Worm (Caenorhabditis elegans): ENCODE results near the gene srw-117.

srw-117 gene

ce11 chrV:2996105-2996504, 12.9 kb upstream of the srw-117 start, which contains the start of gene srw-120:
srw-120 (minus strand) TSS chrV:2996205.
- TF ChIP-seq zip-2 (tag; optimal IDR thresholded peaks at IDR 0.05) (no peak), dpl-1 (GFP tag; optimal IDR thresholded peaks at IDR 0.05) (no peak), mdt-29 (GFP tag; IDR thresholded peaks at IDR 0.05) (no peak), lim-7 (GFP tag; IDR thresholded peaks at IDR 0.05) (no peak), lin-29 (GFP tag; IDR thresholded peaks at IDR 0.05) (no peak), lin-1 (GFP tag; IDR thresholded peaks at IDR 0.05) (no peak), egl-27 (tag; optimal IDR thresholded peaks at IDR 0.05) (no peak), nhr-28 (tag; optimal IDR thresholded peaks at IDR 0.05) (no peak)

- TF ChIP-seq hlh-11 (tag; optimal IDR thresholded peaks at IDR 0.05) (no peak), lsy-2 (tag; optimal IDR thresholded peaks at IDR 0.05) (no peak), nhr-28 (tag; optimal IDR thresholded peaks at IDR 0.05) (no peak), lim-7 (GFP tag; IDR thresholded peaks at IDR 0.05) (no peak), F44E2.7 (GFP tag; IDR thresholded peaks at IDR 0.05) (no peak), zfp-3 (GFP tag; conservative IDR thresholded peaks at IDR 0.05) (no peak), aly-2 (tag; optimal IDR thresholded peaks at IDR 0.05) (no peak), ztf-7 (tag; optimal IDR thresholded peaks at IDR 0.05) (no peak)
Observed at ce11 chrV:2993816-2994215, 10.6 kb upstream of the srw-117 start, which contains the start of gene srw-115. srw-115 (minus strand) TSS chrV:2993916.

- TF ChIP-seq unc-62 (GFP tag; optimal IDR thresholded peaks at IDR 0.05 in 1 of 2) (peak in 1 of 2 experiments; percentile 97), unc-62 (tag; optimal IDR thresholded peaks at IDR 0.05) (no peak), hif-1 (tag; optimal IDR thresholded peaks at IDR 0.05) (no peak), zfp-2 (tag; optimal IDR thresholded peaks at IDR 0.05) (no peak), unc-130 (GFP tag; optimal IDR thresholded peaks at IDR 0.05) (no peak), Y5F2A.4 (GFP tag; optimal IDR thresholded peaks at IDR 0.05) (no peak), mxl-3 (GFP tag; optimal IDR thresholded peaks at IDR 0.05) (no peak), hlh-11 (tag; optimal IDR thresholded peaks at IDR 0.05) (no peak)
Observed at ce11 chrV:2992060-2992459, 8.8 kb upstream of the srw-117 start.

DNA sequence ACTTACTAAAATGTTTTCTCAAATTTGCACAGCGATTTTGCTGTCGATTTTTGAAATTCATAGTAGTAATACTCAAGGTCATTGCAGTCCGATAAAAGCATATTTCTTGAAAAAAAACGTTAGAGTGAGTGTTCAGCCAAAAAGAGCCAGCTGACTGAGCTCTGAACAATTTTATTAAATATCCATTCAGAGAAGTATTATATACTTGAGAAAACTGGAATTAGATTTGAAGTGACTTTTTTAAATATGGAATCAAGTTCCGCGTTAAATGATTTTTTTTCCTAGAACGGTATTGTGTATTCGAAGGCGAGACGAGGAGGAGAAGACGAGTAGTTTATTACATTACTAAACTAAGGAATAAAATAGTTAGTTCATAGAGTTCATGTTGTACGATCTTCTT, 8.2 kb upstream of the srw-117 start, which contains the start of gene srw-121:
Gene srw-121, minus strand, starts transcription at position 101 of the 400 bp plus-strand sequence.
- TF ChIP-seq dmd-9 (GFP tag; IDR thresholded peaks at IDR 0.05) (no peak), ztf-7 (tag; optimal IDR thresholded peaks at IDR 0.05) (no peak), F49E8.2 (tag; optimal IDR thresholded peaks at IDR 0.05; ENCODE audit: borderline replicate concordance) (no peak), nhr-77 (tag; optimal IDR thresholded peaks at IDR 0.05) (no peak), dmd-6 (GFP tag; IDR thresholded peaks at IDR 0.05) (no peak), ctbp-1 (GFP tag; IDR thresholded peaks at IDR 0.05) (no peak), F26F4.8 (GFP tag; conservative IDR thresholded peaks at IDR 0.05) (no peak), unc-39 (tag; optimal IDR thresholded peaks at IDR 0.05) (no peak), arid-1 (GFP tag; conservative IDR thresholded peaks at IDR 0.05) (no peak), ceh-44 (GFP tag; IDR thresholded peaks at IDR 0.05) (no peak)

DNA sequence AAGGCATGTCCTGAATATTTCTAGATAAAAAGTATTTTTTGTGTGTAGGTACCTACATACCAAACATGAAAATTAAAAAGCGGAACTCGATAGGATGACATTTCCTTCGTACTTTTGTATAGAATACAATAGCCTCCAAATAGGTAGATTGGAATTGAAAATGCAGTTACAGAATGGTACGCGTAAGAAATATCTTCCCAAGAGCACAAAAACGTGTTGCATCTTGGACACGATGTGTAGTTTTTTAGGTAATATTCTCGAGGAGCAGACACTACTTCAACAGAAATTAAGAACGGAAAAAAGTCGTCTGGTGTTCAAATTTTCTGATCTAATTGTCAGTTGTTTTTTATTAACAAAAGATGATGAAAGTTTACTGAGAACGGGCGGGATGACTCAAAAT, 4.2 kb upstream of the srw-117 start, which contains the start of gene srh-85:
Gene srh-85, minus strand, starts transcription at position 101 of the 400 bp plus-strand sequence.
- TF ChIP-seq zip-11 (GFP tag; IDR thresholded peaks at IDR 0.05), result no peak
- TF ChIP-seq tra-1 (GFP tag; IDR thresholded peaks at IDR 0.05), result no peak
- no peak for TF ChIP-seq unc-39 (tag; optimal IDR thresholded peaks at IDR 0.05)
- no peak for TF ChIP-seq ama-1 (optimal IDR thresholded peaks at IDR 0.05)
- no peak for TF ChIP-seq duxl-1 (tag; optimal IDR thresholded peaks at IDR 0.05; ENCODE audit: poor library complexity)
- TF ChIP-seq attf-4 (tag; optimal IDR thresholded peaks at IDR 0.05), result no peak
- TF ChIP-seq nhr-111 (GFP tag; optimal IDR thresholded peaks at IDR 0.05), result no peak
- no peak for TF ChIP-seq hmg-1.1 (GFP tag; IDR thresholded peaks at IDR 0.05)
- TF ChIP-seq egl-27 (tag; optimal IDR thresholded peaks at IDR 0.05), result no peak
- no peak for TF ChIP-seq set-16 (GFP tag; IDR thresholded peaks at IDR 0.05)
- no peak for TF ChIP-seq ZK546.5 (tag; optimal IDR thresholded peaks at IDR 0.05)
- no peak for TF ChIP-seq ces-1 (GFP tag; optimal IDR thresholded peaks at IDR 0.05)
- no peak for TF ChIP-seq D1046.2 (GFP tag; IDR thresholded peaks at IDR 0.05)
- TF ChIP-seq egl-43 (GFP tag; IDR thresholded peaks at IDR 0.05), result no peak
- TF ChIP-seq tag-97 (GFP tag; IDR thresholded peaks at IDR 0.05), result no peak
- no peak for TF ChIP-seq daf-12 (tag; optimal IDR thresholded peaks at IDR 0.05)
- no peak for TF ChIP-seq saeg-2 (GFP tag; IDR thresholded peaks at IDR 0.05)

Measured in whole organism, L4 larva.